In genomic region chrIII:8974835-8975234, ce11 we compare ENCODE assay signal across 1 worm cellular context.
A peak's percentile ranks its signal among the peaks of the same experiment; 100 is the strongest.
TF ChIP-seq lines count a peak whose summit lies in the region.

No protein-coding gene starts in this region.

TF ChIP-seq in whole organism, young adult, 124 proteins besides CTCF, POLR2A, EP300 and RAD21 (continued from another document):
- TF ChIP-seq ztf-18 (tag; optimal IDR thresholded peaks at IDR 0.05; lab: Kevin White, UChicago) (peak; percentile 17), F22D6.2 (tag; optimal IDR thresholded peaks at IDR 0.05; lab: Kevin White, UChicago) (peak; percentile 7), unc-62 (GFP tag; optimal IDR thresholded peaks at IDR 0.05; lab: Kevin White, UChicago) (no peak), bed-1 (GFP tag; IDR thresholded peaks at IDR 0.05; lab: Robert Waterston, UW) (no peak), F49E8.2 (tag; optimal IDR thresholded peaks at IDR 0.05; lab: Kevin White, UChicago; ENCODE audit: insufficient read depth) (no peak), K11D2.4 (GFP tag; IDR thresholded peaks at IDR 0.05; lab: Robert Waterston, UW) (no peak), atf-7 (tag; optimal IDR thresholded peaks at IDR 0.05; lab: Kevin White, UChicago) (peak; percentile 27), ztf-26 (tag; optimal IDR thresholded peaks at IDR 0.05; lab: Kevin White, UChicago) (peak; percentile 41), egl-18 (GFP tag; IDR thresholded peaks at IDR 0.05; lab: Robert Waterston, UW) (no peak), ceh-27 (GFP tag; optimal IDR thresholded peaks at IDR 0.05; lab: Kevin White, UChicago) (no peak), ztf-3 (GFP tag; optimal IDR thresholded peaks at IDR 0.05; lab: Kevin White, UChicago) (no peak), gei-17 (GFP tag; optimal IDR thresholded peaks at IDR 0.05; lab: Kevin White, UChicago) (no peak), ztf-22 (GFP tag; optimal IDR thresholded peaks at IDR 0.05; lab: Kevin White, UChicago) (no peak), tbp1 (GFP tag; optimal IDR thresholded peaks at IDR 0.05; lab: Kevin White, UChicago) (no peak)
TF ChIP-seq in whole organism, young adult: peak in this region for 31.
